Worm (Caenorhabditis elegans) whole organism, late embryonic: ENCODE data around the gene T13C5.10.

Source experiments
- C38D4.7 ChIP-seq: fragments of 200-800 bp; sonication (Bioruptor generic); optimal IDR thresholded peaks from 2 replicates; lab custom pipeline; 2018; ENCODE audit warnings: mild to moderate bottlenecking, missing genetic modification characterization, moderate library complexity, missing compliant biosample characterization
- K02D7.2 ChIP-seq: sonication (generic microtip); optimal IDR thresholded peaks from 2 replicates; lab custom pipeline; 2017; ENCODE audit warnings: mild to moderate bottlenecking, missing genetic modification characterization, missing compliant biosample characterization
- K09A11.1 ChIP-seq: sonication (generic microtip); optimal IDR thresholded peaks from 2 replicates; lab custom pipeline; 2017; ENCODE audit warnings: antibody characterized with exemption, mild to moderate bottlenecking, missing genetic modification characterization, missing compliant biosample characterization; ENCODE audit not compliant: insufficient read depth
- T23F11.4 ChIP-seq: fragments of 200-800 bp; sonication (Bioruptor generic); optimal IDR thresholded peaks from 2 replicates; lab custom pipeline; 2018; ENCODE audit warnings: mild to moderate bottlenecking, missing genetic modification characterization, missing compliant biosample characterization
- Y22D7AL.16 ChIP-seq: sonication (generic microtip); optimal IDR thresholded peaks from 2 replicates; lab custom pipeline; 2016; ENCODE audit warnings: missing genetic modification characterization, missing compliant biosample characterization
- ama-1 ChIP-seq: fragments of 150-350 bp; optimal IDR thresholded peaks from 2 replicates; lab custom pipeline; 2014
- ceh-14 ChIP-seq: sonication (generic microtip); optimal IDR thresholded peaks from 2 replicates; lab custom pipeline; 2016; ENCODE audit warnings: missing genotype, missing genetic modification characterization, missing compliant biosample characterization
- ceh-18 ChIP-seq: sonication (generic microtip); optimal IDR thresholded peaks from 2 replicates; lab custom pipeline; 2016; ENCODE audit warnings: missing genetic modification characterization, missing compliant biosample characterization
- ceh-22 ChIP-seq: sonication (generic microtip); optimal IDR thresholded peaks from 2 replicates; lab custom pipeline; 2017; ENCODE audit warnings: missing biosample characterization, missing genetic modification characterization
- ceh-31 ChIP-seq: sonication (generic microtip); optimal IDR thresholded peaks from 2 replicates; lab custom pipeline; 2016; ENCODE audit warnings: missing genetic modification characterization, missing compliant biosample characterization
- ceh-34 ChIP-seq: sonication (generic microtip); optimal IDR thresholded peaks from 2 replicates; lab custom pipeline; 2016; ENCODE audit warnings: mild to moderate bottlenecking, missing genetic modification characterization, missing compliant biosample characterization
- ceh-45 ChIP-seq: fragments of 200-800 bp; sonication (Bioruptor generic); IDR thresholded peaks from 2 replicates; pipeline ENCODE4 v1.3.6; 2022; ENCODE audit warnings: missing genetic modification reagents, missing genetic modification characterization, missing compliant biosample characterization
- ceh-9 ChIP-seq: sonication (generic microtip); optimal IDR thresholded peaks from 2 replicates; lab custom pipeline; 2016; ENCODE audit warnings: mild to moderate bottlenecking, missing genetic modification characterization, inconsistent platforms, missing compliant biosample characterization
- dve-1 ChIP-seq: sonication (generic microtip); optimal IDR thresholded peaks from 2 replicates; lab custom pipeline; 2017; ENCODE audit warnings: antibody characterized with exemption, mild to moderate bottlenecking, missing genetic modification characterization, missing compliant biosample characterization
- elt-2 ChIP-seq: sonication (generic microtip); optimal IDR thresholded peaks from 2 replicates; lab custom pipeline; 2016; ENCODE audit warnings: missing genetic modification reagents, missing genetic modification characterization, missing compliant biosample characterization
- elt-4 ChIP-seq: sonication (generic microtip); optimal IDR thresholded peaks from 2 replicates; lab custom pipeline; 2016; ENCODE audit warnings: missing genetic modification characterization, missing compliant biosample characterization
- ets-4 ChIP-seq: sonication (generic microtip); optimal IDR thresholded peaks from 2 replicates; lab custom pipeline; 2016; ENCODE audit warnings: missing genetic modification characterization, missing compliant biosample characterization
- fax-1 ChIP-seq: sonication (generic microtip); optimal IDR thresholded peaks from 2 replicates; lab custom pipeline; 2016; ENCODE audit warnings: missing genotype, missing genetic modification characterization, missing compliant biosample characterization
- gmeb-2 ChIP-seq: sonication (generic microtip); optimal IDR thresholded peaks from 2 replicates; lab custom pipeline; 2016; ENCODE audit warnings: missing genetic modification characterization, inconsistent platforms, missing compliant biosample characterization
- hlh-15 ChIP-seq: sonication (generic microtip); optimal IDR thresholded peaks from 2 replicates; lab custom pipeline; 2016; ENCODE audit warnings: missing genetic modification characterization, missing compliant biosample characterization
- lin-11 ChIP-seq: fragments of 200-800 bp; sonication (Bioruptor generic); optimal IDR thresholded peaks from 2 replicates; lab custom pipeline; 2018; ENCODE audit warnings: mild to moderate bottlenecking, missing genetic modification characterization, missing compliant biosample characterization
- madf-2 ChIP-seq: sonication (generic microtip); optimal IDR thresholded peaks from 2 replicates; lab custom pipeline; 2017; ENCODE audit warnings: missing genetic modification characterization, missing compliant biosample characterization
- npax-4 ChIP-seq: sonication (generic microtip); optimal IDR thresholded peaks from 2 replicates; lab custom pipeline; 2016; ENCODE audit warnings: missing genetic modification characterization, missing compliant biosample characterization
- pax-1 ChIP-seq: fragments of 150-350 bp; optimal IDR thresholded peaks from 2 replicates; lab custom pipeline; 2014; ENCODE audit warnings: missing biosample characterization, missing genetic modification characterization
- pha-4 ChIP-seq: fragments of 150-350 bp; optimal IDR thresholded peaks from 2 replicates; lab custom pipeline; 2018; ENCODE audit warnings: missing biosample characterization, missing genetic modification reagents, missing genetic modification characterization
- pros-1 ChIP-seq: fragments of 150-350 bp; optimal IDR thresholded peaks from 2 replicates; lab custom pipeline; 2014; ENCODE audit warnings: missing biosample characterization, missing genetic modification reagents, missing genetic modification characterization
- ref-2 ChIP-seq: sonication (generic microtip); optimal IDR thresholded peaks from 2 replicates; lab custom pipeline; 2016; ENCODE audit warnings: missing genetic modification characterization, missing compliant biosample characterization
- rnt-1 ChIP-seq: sonication (generic microtip); optimal IDR thresholded peaks from 2 replicates; lab custom pipeline; 2016; ENCODE audit warnings: missing genetic modification characterization, missing compliant biosample characterization
- sdc-2 ChIP-seq: sonication (generic microtip); optimal IDR thresholded peaks from 2 replicates; lab custom pipeline; 2016; ENCODE audit warnings: missing genotype, missing genetic modification characterization, missing compliant biosample characterization
- sox-2 ChIP-seq: fragments of 200-800 bp; sonication (Bioruptor generic); IDR thresholded peaks from 2 replicates; pipeline ENCODE4 v1.3.6; 2022; ENCODE audit warnings: missing genetic modification reagents, missing genetic modification characterization, missing compliant biosample characterization
- tbx-2 ChIP-seq: sonication (generic microtip); optimal IDR thresholded peaks from 2 replicates; lab custom pipeline; 2016; ENCODE audit warnings: missing genetic modification characterization, missing compliant biosample characterization
- tbx-7 ChIP-seq: sonication (generic microtip); optimal IDR thresholded peaks from 2 replicates; lab custom pipeline; 2016; ENCODE audit warnings: missing genotype, missing genetic modification characterization, missing compliant biosample characterization
- ttx-3 ChIP-seq: sonication (generic microtip); optimal IDR thresholded peaks from 2 replicates; lab custom pipeline; 2016; ENCODE audit warnings: missing genetic modification reagents, missing genetic modification characterization, missing compliant biosample characterization
- unc-3 ChIP-seq, 2 experiments: fragments of 200-800 bp in 1 of 2; sonication (Bioruptor generic) in 1 of 2; sonication (generic microtip) in 1 of 2; conservative IDR thresholded peaks in 1 of 2; optimal IDR thresholded peaks in 1 of 2; 2 replicates each; pipeline versions ENCODE4 v1.3.6 to Lab custom; 2016 to 2022; ENCODE audit warnings: missing compliant biosample characterization in 2 of 2, missing genetic modification characterization in 2 of 2, missing genetic modification reagents in 1 of 2
- unc-86 ChIP-seq: sonication (generic microtip); optimal IDR thresholded peaks from 2 replicates; lab custom pipeline; 2016; ENCODE audit warnings: missing genetic modification characterization, missing compliant biosample characterization
- zip-5 ChIP-seq: sonication (generic microtip); optimal IDR thresholded peaks from 2 replicates; lab custom pipeline; 2016; ENCODE audit warnings: missing genetic modification characterization, missing compliant biosample characterization

The T13C5.10 gene

DNA sequence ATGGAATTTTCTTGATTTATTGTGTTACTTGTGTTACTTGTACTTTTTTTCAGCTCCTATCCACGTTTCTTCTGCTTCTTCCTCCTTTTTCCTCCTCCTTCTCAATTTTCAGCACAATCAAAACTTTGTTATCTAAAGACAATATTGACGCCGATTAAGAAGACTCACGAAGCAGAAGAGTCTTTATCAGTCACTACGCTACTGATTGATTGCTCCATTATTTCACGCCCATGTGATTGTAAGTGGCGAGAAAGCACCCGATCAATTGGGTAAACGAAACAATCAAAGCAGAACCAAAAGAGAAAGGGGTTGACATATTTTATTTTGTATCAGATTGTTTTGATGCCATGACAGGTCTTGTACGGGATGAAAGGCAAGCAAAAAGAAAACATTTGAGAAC, 18.7 kb upstream of the T13C5.10 start, which contains the start of gene T25B2.2:
Gene T25B2.2 (plus strand): TSS at position 392 of the 400 bp plus-strand sequence.
- TF ChIP-seq Y22D7AL.16 (tag; lab: Kevin White, UChicago) (no peak), C38D4.7 (no peak), elt-2 (tag; lab: Kevin White, UChicago) (peak; percentile 88), pha-4 (no peak), ets-4 (tag; lab: Kevin White, UChicago) (no peak), ceh-18 (tag; lab: Kevin White, UChicago) (no peak)

DNA sequence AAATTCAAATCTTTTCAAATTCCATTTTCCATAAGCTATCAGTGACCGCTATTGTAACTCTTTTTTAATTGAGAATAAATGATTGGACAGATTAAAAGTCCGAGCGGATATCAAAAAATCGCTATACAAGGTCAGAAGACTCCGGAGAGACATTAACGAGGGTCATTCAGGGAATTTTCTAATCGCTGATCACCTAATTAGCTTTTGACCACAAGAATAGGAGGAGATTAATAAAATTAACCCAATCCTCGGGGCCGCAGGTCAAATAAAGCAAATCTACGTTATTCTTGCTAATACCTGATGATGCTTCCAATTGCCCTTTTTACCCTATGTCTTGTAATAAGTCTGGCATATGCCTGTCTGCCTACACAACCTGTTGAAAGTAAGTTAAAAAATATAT, 14.3 kb upstream of the T13C5.10 start, which contains the start of gene T25B2.1:
Gene T25B2.1 (plus strand): TSS at position 301 of the 400 bp plus-strand sequence.
- TF ChIP-seq ceh-45 (GFP tag; lab: Robert Waterston, UW) (no peak), zip-5 (tag; lab: Kevin White, UChicago) (no peak), unc-3 (GFP tag; conservative IDR thresholded peaks at IDR 0.05; lab: Robert Waterston, UW) (no peak), unc-3 (tag; optimal IDR thresholded peaks at IDR 0.05; lab: Kevin White, UChicago) (no peak), ceh-9 (tag; lab: Kevin White, UChicago) (no peak), madf-2 (no peak), lin-11 (no peak), unc-86 (tag; lab: Kevin White, UChicago) (no peak), npax-4 (tag; lab: Kevin White, UChicago) (no peak), fax-1 (tag; lab: Kevin White, UChicago) (no peak)

DNA sequence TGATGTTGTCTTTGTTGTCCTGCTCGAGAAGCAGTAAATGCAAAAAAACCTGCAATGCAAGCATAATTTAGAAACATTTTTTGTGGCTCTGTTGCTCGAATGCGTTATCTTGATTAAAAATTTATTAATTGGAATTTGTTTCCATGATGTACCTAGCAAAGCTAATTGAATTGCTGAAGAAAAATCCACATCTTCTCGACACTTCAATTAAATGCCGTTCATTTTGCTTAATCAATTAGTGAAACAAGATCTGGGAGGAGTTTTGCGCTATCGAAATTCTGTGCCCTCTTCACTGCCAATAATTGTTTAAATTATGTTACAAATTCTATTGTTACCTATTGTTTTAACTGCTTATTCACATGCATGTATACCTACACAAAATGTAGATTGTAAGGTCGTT, 12.1 kb upstream of the T13C5.10 start, which contains the start of gene T25B2.3:
Gene T25B2.3 (plus strand): TSS at position 301 of the 400 bp plus-strand sequence.
- TF ChIP-seq fax-1 (tag; lab: Kevin White, UChicago) (no peak), K02D7.2 (tag; lab: Kevin White, UChicago) (no peak), ama-1 (lab: Kevin White, UChicago) (no peak), ceh-31 (tag; lab: Kevin White, UChicago) (no peak), ceh-22 (tag; lab: Kevin White, UChicago) (no peak), C38D4.7 (no peak), sdc-2 (tag; lab: Kevin White, UChicago) (no peak), ceh-9 (tag; lab: Kevin White, UChicago) (no peak), elt-4 (tag; lab: Kevin White, UChicago) (no peak), gmeb-2 (tag; lab: Kevin White, UChicago) (no peak), tbx-7 (tag; lab: Kevin White, UChicago) (no peak), T23F11.4 (no peak), K09A11.1 (tag; lab: Kevin White, UChicago) (no peak), dve-1 (tag; lab: Kevin White, UChicago) (no peak), rnt-1 (tag; lab: Kevin White, UChicago) (no peak), tbx-2 (tag; lab: Kevin White, UChicago) (no peak), ttx-3 (tag; lab: Kevin White, UChicago) (no peak), ref-2 (tag; lab: Kevin White, UChicago) (no peak), sox-2 (GFP tag; lab: Robert Waterston, UW) (no peak), hlh-15 (tag; lab: Kevin White, UChicago) (no peak)

DNA sequence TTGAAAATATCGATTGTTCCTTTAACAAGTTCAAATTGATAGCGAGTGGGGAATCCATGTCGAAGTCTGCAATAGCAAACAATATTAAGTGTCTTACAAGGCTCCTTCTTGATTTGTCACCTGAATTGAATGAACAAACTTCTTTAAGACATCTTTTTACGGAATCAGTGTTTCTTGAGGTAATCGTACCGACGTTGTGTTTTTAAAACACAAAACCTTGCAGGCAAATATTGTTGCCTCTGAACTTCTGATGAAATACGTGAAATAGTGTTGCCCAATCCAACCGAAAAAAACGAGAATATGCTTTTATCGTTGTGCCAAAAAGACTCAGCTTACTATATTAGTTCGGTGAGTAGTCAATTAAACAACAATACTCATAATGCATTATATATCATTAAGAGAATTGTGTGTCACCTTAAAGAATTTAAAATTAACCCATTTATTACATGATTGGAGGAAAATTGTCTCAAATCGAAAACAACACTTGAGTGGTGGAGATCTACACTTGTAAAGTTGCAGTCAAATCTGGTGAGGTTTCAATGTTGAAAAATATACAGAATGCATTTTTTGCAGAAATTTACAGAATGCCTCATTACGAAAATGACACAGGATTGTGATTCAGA, 9.9 kb upstream of the T13C5.10 start, which contains the start of the genes T25B2.4 and T13C5.3:
Gene T25B2.4 (plus strand): TSS at position 301 of the 623 bp plus-strand sequence.
Gene T13C5.3 (plus strand): TSS at position 573 of the 623 bp plus-strand sequence.
- TF ChIP-seq ama-1 (lab: Kevin White, UChicago) (no peak), pax-1 (tag; lab: Kevin White, UChicago) (no peak), pros-1 (tag; lab: Kevin White, UChicago) (no peak), ceh-34 (tag; lab: Kevin White, UChicago) (no peak), ceh-14 (tag; lab: Kevin White, UChicago) (no peak)
